Fruit fly (Drosophila melanogaster) whole organism, wandering third instar larva: ENCODE measurements around the gene CG10470.

Source experiments
- Abd-B ChIP-seq: fragments of >200 bp; optimal IDR thresholded peaks from 2 replicates; lab custom pipeline; 2017; ENCODE audit warnings: missing biosample characterization, missing genetic modification characterization
- CG32264 ChIP-seq: fragments of 200-800 bp; sonication (Bioruptor generic); optimal IDR thresholded peaks from 2 replicates; lab custom pipeline; 2016; ENCODE audit warnings: missing biosample characterization, missing genetic modification characterization
- CG9705 ChIP-seq: fragments of 200-800 bp; sonication (Bioruptor generic); optimal IDR thresholded peaks from 2 replicates; lab custom pipeline; 2018; ENCODE audit warnings: missing biosample characterization, mild to moderate bottlenecking, missing genetic modification characterization
- Dfd ChIP-seq: fragments of >200 bp; optimal IDR thresholded peaks from 2 replicates; lab custom pipeline; 2017; ENCODE audit warnings: missing biosample characterization, missing genetic modification characterization
- GATAd ChIP-seq: sonication (Bioruptor generic); optimal IDR thresholded peaks from 2 replicates; lab custom pipeline; 2016; ENCODE audit warnings: missing biosample characterization, missing genetic modification characterization
- HLH106 ChIP-seq: fragments of 200-800 bp; optimal IDR thresholded peaks from 3 replicates; lab custom pipeline; 2019; ENCODE audit warnings: missing biosample characterization, mild to moderate bottlenecking, missing genetic modification characterization, moderate library complexity
- Hnf4 ChIP-seq: fragments of 200-800 bp; sonication (Bioruptor generic); optimal IDR thresholded peaks from 2 replicates; lab custom pipeline; 2016; ENCODE audit warnings: missing biosample characterization, mild to moderate bottlenecking, missing genetic modification characterization
- Hr78 ChIP-seq: fragments of >200 bp; optimal IDR thresholded peaks from 2 replicates; lab custom pipeline; 2017; ENCODE audit warnings: missing biosample characterization, missing genetic modification characterization
- Hr83 ChIP-seq: fragments of 200-300 bp; sonication (Bioruptor generic); optimal IDR thresholded peaks from 2 replicates; lab custom pipeline; 2016; ENCODE audit warnings: missing biosample characterization, mild to moderate bottlenecking, missing genetic modification characterization, moderate library complexity; ENCODE audit not compliant: poor library complexity, severe bottlenecking
- Jra ChIP-seq: sonication (Bioruptor generic); optimal IDR thresholded peaks from 2 replicates; lab custom pipeline; 2016; ENCODE audit warnings: missing biosample characterization, missing genetic modification characterization
- Myc ChIP-seq: fragments of >200 bp; optimal IDR thresholded peaks from 2 replicates; lab custom pipeline; 2017
- N ChIP-seq: fragments of >200 bp; optimal IDR thresholded peaks from 2 replicates; lab custom pipeline; 2018; ENCODE audit warnings: missing biosample characterization, missing external identifiers, missing genetic modification characterization
- Rel ChIP-seq, 2 experiments: fragments of 200-800 bp; sonication (Bioruptor generic) in 1 of 2; optimal IDR thresholded peaks; 2 replicates in 1 of 2; 3 replicates in 1 of 2; lab custom pipeline; 2016 to 2019; ENCODE audit warnings: mild to moderate bottlenecking in 2 of 2, missing biosample characterization in 2 of 2, missing genetic modification characterization in 2 of 2, moderate library complexity in 1 of 2
- br ChIP-seq: fragments of 200-800 bp; sonication (Bioruptor generic); optimal IDR thresholded peaks from 2 replicates; lab custom pipeline; 2016; ENCODE audit warnings: missing biosample characterization, missing genetic modification characterization
- dl ChIP-seq, 2 experiments: fragments of 175-275, 200-275 bp in 1 of 2; fragments of 200-275 bp in 1 of 2; sonication (Bioruptor generic); optimal IDR thresholded peaks; lab custom pipeline; 2018; ENCODE audit warnings: mild to moderate bottlenecking in 2 of 2, missing biosample characterization in 2 of 2, missing genetic modification characterization in 2 of 2, moderate library complexity in 2 of 2; ENCODE audit not compliant: partially characterized antibody in 2 of 2, insufficient read depth in 1 of 2
- dmrt93B ChIP-seq: fragments of 200-800 bp; sonication (Bioruptor generic); optimal IDR thresholded peaks from 2 replicates; lab custom pipeline; 2018; ENCODE audit warnings: missing biosample characterization, mild to moderate bottlenecking, missing genetic modification characterization
- dsf ChIP-seq: sonication (Bioruptor generic); optimal IDR thresholded peaks from 2 replicates; lab custom pipeline; 2016; ENCODE audit warnings: missing biosample characterization, missing genetic modification characterization, borderline replicate concordance
- ey ChIP-seq: fragments of 200-800 bp; sonication (Bioruptor generic); optimal IDR thresholded peaks from 2 replicates; lab custom pipeline; 2016; ENCODE audit warnings: missing biosample characterization, missing genetic modification characterization
- foxo ChIP-seq, 2 experiments: fragments of 200-800 bp; sonication (Bioruptor generic); optimal IDR thresholded peaks; 2 replicates in 1 of 2; 3 replicates in 1 of 2; lab custom pipeline; 2016 to 2017; ENCODE audit warnings: missing biosample characterization in 2 of 2, missing genetic modification characterization in 2 of 2
- h ChIP-seq: fragments of 200-800 bp; sonication (Bioruptor generic); optimal IDR thresholded peaks from 3 replicates; lab custom pipeline; 2016; ENCODE audit warnings: missing biosample characterization, mild to moderate bottlenecking, missing genetic modification characterization
- jim ChIP-seq: fragments of 175-275, 200-325 bp; sonication (Bioruptor generic); optimal IDR thresholded peaks from 2 replicates; lab custom pipeline; 2016; ENCODE audit warnings: missing biosample characterization, mild to moderate bottlenecking, missing genetic modification characterization
- lola ChIP-seq: fragments of >200 bp; optimal IDR thresholded peaks from 2 replicates; lab custom pipeline; 2017; ENCODE audit warnings: missing biosample characterization, missing genetic modification characterization
- pan ChIP-seq: fragments of >200 bp; optimal IDR thresholded peaks from 2 replicates; lab custom pipeline; 2017
- rgr ChIP-seq: fragments of 200-800 bp; sonication (Bioruptor generic); optimal IDR thresholded peaks from 3 replicates; lab custom pipeline; 2016; ENCODE audit warnings: missing biosample characterization, mild to moderate bottlenecking, missing genetic modification characterization
- sv ChIP-seq: fragments of 200-800 bp; sonication (Bioruptor generic); optimal IDR thresholded peaks from 3 replicates; lab custom pipeline; 2016; ENCODE audit warnings: missing biosample characterization, missing genetic modification characterization
- tai ChIP-seq: sonication (Bioruptor generic); optimal IDR thresholded peaks from 2 replicates; lab custom pipeline; 2016; ENCODE audit warnings: missing biosample characterization, missing genetic modification characterization
- usp ChIP-seq: fragments of >200 bp; optimal IDR thresholded peaks from 2 replicates; lab custom pipeline; 2017; ENCODE audit warnings: missing biosample characterization, missing genetic modification characterization
- woc ChIP-seq: sonication (Bioruptor generic); optimal IDR thresholded peaks from 2 replicates; lab custom pipeline; 2016; ENCODE audit warnings: missing biosample characterization, mild to moderate bottlenecking, missing genetic modification characterization

The CG10470 gene

dm6 chr2L:19054516-19054887, 5.6 kb downstream of the CG10470 start:
- TF ChIP-seq tai (GFP tag; lab: Kevin White, UChicago) (no peak), dsf (GFP tag; lab: Kevin White, UChicago) (no peak), Dfd (no peak), rgr (GFP tag; lab: Kevin White, UChicago) (no peak), br (GFP tag; lab: Kevin White, UChicago) (no peak), jim (no peak)

- TF ChIP-seq foxo (GFP tag; optimal IDR thresholded peaks at IDR 0.05; lab: Kevin White, UChicago): no peak
- TF ChIP-seq CG9705: no peak
- no peak for TF ChIP-seq Hr83 (GFP tag; lab: Kevin White, UChicago)
- TF ChIP-seq pan: no peak
- no peak for TF ChIP-seq Jra
- no peak for TF ChIP-seq Myc (lab: Kevin White, UChicago)
These were observed 8.9 kb downstream of the CG10470 start for dm6 chr2L:19057799-19058198.

- TF ChIP-seq usp (GFP tag; lab: Kevin White, UChicago): no peak
- no peak for TF ChIP-seq HLH106 (tag; lab: Kevin White, UChicago)
- TF ChIP-seq ey: peak; percentile 17
These were observed 10.0 kb downstream of the CG10470 start, which contains the start of gene Phlpp for dm6 chr2L:19058916-19059315. TSS of gene Phlpp (plus strand) at chr2L:19059129.

dm6 chr2L:19063090-19063692, 14.3 kb downstream of the CG10470 start, which contains the start of gene Dus4:
TSS of gene Dus4 (plus strand) at chr2L:19063295.
- TF ChIP-seq Myc (lab: Kevin White, UChicago): peak; percentile 36
- no peak for TF ChIP-seq dmrt93B (GFP tag; lab: Kevin White, UChicago)
- no peak for TF ChIP-seq CG32264
- TF ChIP-seq, all 38 proteins: peak for 1

- no peak for TF ChIP-seq sv
- TF ChIP-seq Rel (GFP tag; optimal IDR thresholded peaks at IDR 0.05; lab: Kevin White, UChicago): no peak
- TF ChIP-seq Rel (tag; optimal IDR thresholded peaks at IDR 0.05; lab: Kevin White, UChicago): peak; percentile 90
- no peak for TF ChIP-seq woc (GFP tag; lab: Kevin White, UChicago)
These were observed 15.8 kb downstream of the CG10470 start, which contains the start of gene CG17343 for dm6 chr2L:19064706-19065105. TSS of gene CG17343 (plus strand) at chr2L:19064929.

dm6 chr2L:19068393-19068792, 19.5 kb downstream of the CG10470 start:
- TF ChIP-seq dl (GFP tag; optimal IDR thresholded peaks at IDR 0.05; lab: Kevin White, UChicago; ENCODE audit: insufficient read depth in 1 of 2, partially characterized antibody in 2 of 2) (no peak), Abd-B (GFP tag; lab: Kevin White, UChicago) (no peak), h (no peak), Hr78 (GFP tag; lab: Kevin White, UChicago) (no peak), rgr (GFP tag; lab: Kevin White, UChicago) (no peak), ey (no peak), GATAd (GFP tag; lab: Kevin White, UChicago) (no peak)

- TF ChIP-seq Hr83 (GFP tag; lab: Kevin White, UChicago) (no peak), Hnf4 (GFP tag; lab: Kevin White, UChicago) (no peak), N (GFP tag; lab: Kevin White, UChicago) (no peak), woc (GFP tag; lab: Kevin White, UChicago) (peak; percentile 45), dl (GFP tag; optimal IDR thresholded peaks at IDR 0.05; lab: Kevin White, UChicago; ENCODE audit: insufficient read depth in 1 of 2, partially characterized antibody in 2 of 2) (no peak), lola (GFP tag; lab: Kevin White, UChicago) (no peak)
These were observed 20.8 kb downstream of the CG10470 start, which contains the start of gene CG10702 for dm6 chr2L:19069548-19070145. TSS of gene CG10702 (minus strand) at chr2L:19069851.
